Fruit fly (Drosophila melanogaster) whole organism, adult: ENCODE results near the gene Hacd1.
A peak's percentile ranks its signal among the peaks of the same experiment; 100 is the strongest.

Experiments used
- CG11617 ChIP-seq: fragments of 200-800 bp; sonication (Bioruptor generic); optimal IDR thresholded peaks from 2 replicates; lab custom pipeline; 2017; ENCODE audit warnings: mild to moderate bottlenecking, missing biosample characterization, missing genetic modification reagents, missing genetic modification characterization
- CG12768 ChIP-seq: fragments of 200-800 bp; sonication (Bioruptor generic); optimal IDR thresholded peaks from 2 replicates; lab custom pipeline; 2017; ENCODE audit warnings: missing biosample characterization, missing genetic modification characterization, mild to moderate bottlenecking, moderate library complexity, missing genetic modification reagents
- CG14711 ChIP-seq: fragments of 200-800 bp; sonication (Bioruptor generic); optimal IDR thresholded peaks from 2 replicates; lab custom pipeline; 2018; ENCODE audit warnings: missing biosample characterization, mild to moderate bottlenecking, missing genetic modification characterization, moderate library complexity
- CG1620 ChIP-seq: fragments of 200-800 bp; sonication (Bioruptor generic); optimal IDR thresholded peaks from 2 replicates; lab custom pipeline; 2016; ENCODE audit warnings: missing biosample characterization, missing genetic modification characterization
- CG33017 ChIP-seq: fragments of 200-800 bp; sonication (Bioruptor generic); optimal IDR thresholded peaks from 2 replicates; lab custom pipeline; 2018; ENCODE audit warnings: missing biosample characterization, mild to moderate bottlenecking, missing genetic modification characterization, moderate library complexity
- CG5204 ChIP-seq: fragments of 200-800 bp; sonication (Bioruptor generic); optimal IDR thresholded peaks from 2 replicates; lab custom pipeline; 2016; ENCODE audit warnings: missing biosample characterization, missing genetic modification characterization
- CG7045 ChIP-seq: fragments of 200-800 bp; sonication (Bioruptor generic); optimal IDR thresholded peaks from 2 replicates; lab custom pipeline; 2017; ENCODE audit warnings: missing biosample characterization, mild to moderate bottlenecking, missing genetic modification characterization
- CG7101 ChIP-seq: fragments of 200-800 bp; sonication (Bioruptor generic); optimal IDR thresholded peaks from 2 replicates; lab custom pipeline; 2018; ENCODE audit warnings: missing biosample characterization, mild to moderate bottlenecking, missing genetic modification characterization, moderate library complexity
- Clk ChIP-seq: fragments of 200-800 bp; sonication (Bioruptor generic); optimal IDR thresholded peaks from 2 replicates; lab custom pipeline; 2017; ENCODE audit warnings: missing biosample characterization, missing genetic modification characterization
- Crg-1 ChIP-seq: fragments of 200-800 bp; sonication (Bioruptor generic); optimal IDR thresholded peaks from 2 replicates; lab custom pipeline; 2016; ENCODE audit warnings: missing biosample characterization, missing genetic modification characterization
- Hr96 ChIP-seq: fragments of 200-800 bp; sonication (Bioruptor generic); optimal IDR thresholded peaks from 2 replicates; lab custom pipeline; 2016; ENCODE audit warnings: missing biosample characterization, missing genetic modification characterization
- Mnt ChIP-seq: fragments of 200-800 bp; sonication (Bioruptor generic); optimal IDR thresholded peaks from 2 replicates; lab custom pipeline; 2016; ENCODE audit warnings: missing biosample characterization, mild to moderate bottlenecking, missing genetic modification characterization
- bab1 ChIP-seq: fragments of 200-800 bp; sonication (Bioruptor generic); optimal IDR thresholded peaks from 3 replicates; lab custom pipeline; 2019; ENCODE audit warnings: missing biosample characterization, mild to moderate bottlenecking, missing genetic modification characterization, moderate library complexity
- cic ChIP-seq: fragments of 200-800 bp; sonication (Bioruptor generic); optimal IDR thresholded peaks from 2 replicates; lab custom pipeline; 2017; ENCODE audit warnings: missing biosample characterization, mild to moderate bottlenecking, missing genetic modification characterization, moderate library complexity
- cnc ChIP-seq, 2 experiments: fragments of >200 bp; optimal IDR thresholded peaks; 2 replicates each; lab custom pipeline; 2017
- kay ChIP-seq: fragments of 200-800 bp; sonication (Bioruptor generic); peaks from one replicate; lab custom pipeline; 2016; ENCODE audit warnings: missing biosample characterization, missing genetic modification characterization, borderline replicate concordance
- ovo ChIP-seq: fragments of 200-800 bp; sonication (Bioruptor generic); optimal IDR thresholded peaks from 2 replicates; lab custom pipeline; 2016; ENCODE audit warnings: missing biosample characterization, missing genetic modification characterization
- pad ChIP-seq: fragments of 200-800 bp; sonication (Bioruptor generic); optimal IDR thresholded peaks from 3 replicates; lab custom pipeline; 2017; ENCODE audit warnings: missing biosample characterization, missing genetic modification characterization, mild to moderate bottlenecking, moderate library complexity, missing genetic modification reagents
- tj ChIP-seq: fragments of 200-800 bp; sonication (Bioruptor generic); optimal IDR thresholded peaks from 3 replicates; lab custom pipeline; 2017; ENCODE audit warnings: missing biosample characterization, mild to moderate bottlenecking, missing genetic modification characterization, moderate library complexity
- toe ChIP-seq: fragments of 200-800 bp; sonication (Bioruptor generic); optimal IDR thresholded peaks from 2 replicates; lab custom pipeline; 2016; ENCODE audit warnings: missing biosample characterization, missing genetic modification characterization

Gene Hacd1

dm6 chr2L:12045578-12045940, 43.5 kb upstream of the Hacd1 start:
- TF ChIP-seq pad (GFP tag; lab: Kevin White, UChicago), result peak; percentile 81
- no peak for TF ChIP-seq tj
- TF ChIP-seq cnc (optimal IDR thresholded peaks at IDR 0.05; lab: Kevin White, UChicago), result peak in 1 of 2 experiments; percentile 48

- peak; percentile 60 for TF ChIP-seq toe (GFP tag; lab: Kevin White, UChicago)
- TF ChIP-seq CG14711, result peak; percentile 87
- TF ChIP-seq CG33017 (tag; lab: Kevin White, UChicago), result peak; percentile 88
- peak; percentile 81 for TF ChIP-seq tj
- TF ChIP-seq CG11617 (GFP tag; lab: Kevin White, UChicago), result peak; percentile 95
- TF ChIP-seq CG1620 (GFP tag; lab: Kevin White, UChicago), result peak; percentile 71
- TF ChIP-seq CG12768 (GFP tag; lab: Kevin White, UChicago), result peak; percentile 90
- peak; percentile 87 for TF ChIP-seq cic (GFP tag; lab: Kevin White, UChicago)
- peak; percentile 73 for TF ChIP-seq ovo (GFP tag; lab: Kevin White, UChicago)
- TF ChIP-seq CG7045 (GFP tag; lab: Kevin White, UChicago), result peak; percentile 83
- peak; percentile 93 for TF ChIP-seq bab1 (GFP tag; lab: Kevin White, UChicago)
- no peak for TF ChIP-seq cnc (optimal IDR thresholded peaks at IDR 0.05; lab: Kevin White, UChicago)
- TF ChIP-seq CG7101 (tag; lab: Kevin White, UChicago), result peak; percentile 96
- peak; percentile 69 for TF ChIP-seq pad (GFP tag; lab: Kevin White, UChicago)
- TF ChIP-seq Mnt (GFP tag; lab: Kevin White, UChicago), result peak; percentile 78
- peak; percentile 92 for TF ChIP-seq Crg-1 (GFP tag; lab: Kevin White, UChicago)
- peak; percentile 56 for TF ChIP-seq Clk (GFP tag; lab: Kevin White, UChicago)
- TF ChIP-seq kay (GFP tag; lab: Kevin White, UChicago), result peak; percentile 96
- peak; percentile 61 for TF ChIP-seq Hr96 (GFP tag; lab: Kevin White, UChicago)
- TF ChIP-seq CG5204, result peak; percentile 79
Observed at dm6 chr2L:12044613-12045350, 42.7 kb upstream of the Hacd1 start, which contains the start of gene CG6785. Gene CG6785 (minus strand): TSS chr2L:12045200.

- TF ChIP-seq ovo (GFP tag; lab: Kevin White, UChicago), result no peak
- TF ChIP-seq CG5204, result no peak
- peak; percentile 18 for TF ChIP-seq tj
- no peak for TF ChIP-seq CG7101 (tag; lab: Kevin White, UChicago)
- no peak for TF ChIP-seq cic (GFP tag; lab: Kevin White, UChicago)
- no peak for TF ChIP-seq toe (GFP tag; lab: Kevin White, UChicago)
- peak; percentile 51 for TF ChIP-seq bab1 (GFP tag; lab: Kevin White, UChicago)
- no peak for TF ChIP-seq cnc (optimal IDR thresholded peaks at IDR 0.05; lab: Kevin White, UChicago)
- no peak for TF ChIP-seq pad (GFP tag; lab: Kevin White, UChicago)
Observed at dm6 chr2L:12040510-12040909, 38.4 kb upstream of the Hacd1 start, which contains the start of gene CG6766. Gene CG6766 (minus strand): TSS chr2L:12040689.

- TF ChIP-seq ovo (GFP tag; lab: Kevin White, UChicago) (peak; percentile 13), tj (no peak), Mnt (GFP tag; lab: Kevin White, UChicago) (peak; percentile 81)
Observed at dm6 chr2L:12038177-12038581, 36.1 kb upstream of the Hacd1 start, which contains the start of gene Tom70. Gene Tom70 (minus strand): TSS chr2L:12038511.

dm6 chr2L:12033890-12034289, 31.8 kb upstream of the Hacd1 start, which contains the start of gene CG18788:
Gene CG18788 (plus strand): TSS chr2L:12034190.
- TF ChIP-seq Clk (GFP tag; lab: Kevin White, UChicago), result no peak
- TF ChIP-seq CG1620 (GFP tag; lab: Kevin White, UChicago), result no peak
- no peak for TF ChIP-seq CG14711

dm6 chr2L:12030552-12031131, 28.6 kb upstream of the Hacd1 start:
- TF ChIP-seq CG7045 (GFP tag; lab: Kevin White, UChicago), result no peak
- peak; percentile 4 for TF ChIP-seq cic (GFP tag; lab: Kevin White, UChicago)

dm6 chr2L:12029594-12030197, 27.6 kb upstream of the Hacd1 start:
- TF ChIP-seq Hr96 (GFP tag; lab: Kevin White, UChicago) (peak; percentile 7), kay (GFP tag; lab: Kevin White, UChicago) (no peak)
